Worm (Caenorhabditis elegans): Measurements from ENCODE around the gene lbp-7.

DNA sequence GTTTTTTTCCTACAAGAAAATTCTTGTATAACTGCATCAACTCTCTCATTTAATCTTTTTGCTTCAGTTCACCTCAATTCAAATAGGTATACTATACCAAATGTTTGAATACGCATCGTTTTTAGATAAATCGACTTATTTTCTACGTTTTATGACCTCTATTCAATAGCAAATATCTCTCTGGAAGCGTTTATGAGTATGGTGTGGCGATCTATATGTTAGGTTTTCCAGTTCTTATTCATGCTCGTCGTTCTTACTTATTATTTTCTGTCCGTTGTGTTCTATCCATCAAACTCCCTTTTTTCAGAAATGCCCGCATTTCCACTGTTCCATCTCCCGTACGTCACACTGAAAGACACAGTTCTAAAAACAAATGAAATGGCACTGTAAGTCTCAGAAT, 1.3 kb downstream of the lbp-7 start, which contains the start of gene T22G5.3:
- no peak for TF ChIP-seq ama-1 (optimal IDR thresholded peaks at IDR 0.05)
- no peak for TF ChIP-seq nhr-11 (tag; optimal IDR thresholded peaks at IDR 0.05)
